Fruit fly (Drosophila melanogaster) whole organism, wandering third instar larva: ENCODE results near the gene SmydA-2.

ENCODE experiments used
- Dfd ChIP-seq: fragments of >200 bp; optimal IDR thresholded peaks from 2 replicates; lab custom pipeline; 2017; ENCODE audit warnings: missing biosample characterization, missing genetic modification characterization
- Hr83 ChIP-seq: fragments of 200-300 bp; sonication (Bioruptor generic); optimal IDR thresholded peaks from 2 replicates; lab custom pipeline; 2016; ENCODE audit warnings: missing biosample characterization, mild to moderate bottlenecking, missing genetic modification characterization, moderate library complexity; ENCODE audit not compliant: poor library complexity, severe bottlenecking
- OdsH ChIP-seq: fragments of 200-800 bp; sonication (Bioruptor generic); optimal IDR thresholded peaks from 2 replicates; lab custom pipeline; 2016; ENCODE audit warnings: missing biosample characterization, mild to moderate bottlenecking, missing genetic modification characterization
- dl ChIP-seq, 2 experiments: fragments of 175-275, 200-275 bp in 1 of 2; fragments of 200-275 bp in 1 of 2; sonication (Bioruptor generic); optimal IDR thresholded peaks; lab custom pipeline; 2018; ENCODE audit warnings: mild to moderate bottlenecking in 2 of 2, missing biosample characterization in 2 of 2, missing genetic modification characterization in 2 of 2, moderate library complexity in 2 of 2; ENCODE audit not compliant: partially characterized antibody in 2 of 2, insufficient read depth in 1 of 2
- jim ChIP-seq: fragments of 175-275, 200-325 bp; sonication (Bioruptor generic); optimal IDR thresholded peaks from 2 replicates; lab custom pipeline; 2016; ENCODE audit warnings: missing biosample characterization, mild to moderate bottlenecking, missing genetic modification characterization
- pan ChIP-seq: fragments of >200 bp; optimal IDR thresholded peaks from 2 replicates; lab custom pipeline; 2017
- usp ChIP-seq: fragments of >200 bp; optimal IDR thresholded peaks from 2 replicates; lab custom pipeline; 2017; ENCODE audit warnings: missing biosample characterization, missing genetic modification characterization

DNA sequence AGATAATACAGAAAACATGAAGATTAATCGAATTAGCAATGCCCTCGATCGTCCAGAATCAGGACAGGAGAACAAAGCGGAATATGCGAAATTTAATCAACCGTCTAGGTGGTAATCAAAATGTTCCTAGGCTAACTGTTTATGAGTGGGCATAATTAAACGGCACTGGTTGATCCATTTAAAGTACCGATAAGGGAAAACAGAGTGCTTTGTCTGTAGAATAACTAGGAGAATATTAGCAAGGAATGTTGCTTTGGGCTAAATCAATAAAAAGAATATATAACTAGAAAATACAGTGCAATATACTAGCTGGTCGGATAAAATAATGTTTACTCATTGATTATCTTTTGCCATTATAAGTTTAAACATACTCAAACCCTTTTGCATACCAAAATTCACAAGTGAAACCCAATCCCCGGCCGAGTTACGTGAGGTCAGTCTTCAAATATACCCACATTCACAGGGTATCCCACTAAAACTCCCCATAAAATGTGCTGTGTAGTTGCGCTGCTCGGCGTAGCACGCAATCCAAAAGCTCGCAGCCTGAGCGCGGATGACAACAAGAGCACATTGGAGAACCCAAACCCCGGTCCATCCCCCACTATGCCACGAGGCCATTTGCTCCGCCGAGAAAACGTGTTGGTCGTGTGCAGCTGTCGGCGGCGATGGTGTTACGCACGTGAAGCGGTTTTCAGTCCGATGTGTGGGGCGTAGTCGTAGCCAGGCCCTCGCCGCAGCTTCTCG lies 6.8 kb downstream of the SmydA-2 start:
- TF ChIP-seq dl (GFP tag; optimal IDR thresholded peaks at IDR 0.05; lab: Kevin White, UChicago; ENCODE audit: insufficient read depth in 1 of 2, partially characterized antibody in 2 of 2) (peak in 1 of 2 experiments; percentile 64), OdsH (GFP tag; lab: Kevin White, UChicago) (peak; percentile 70), pan (peak; percentile 77), usp (no peak), Dfd (GFP tag; lab: Kevin White, UChicago) (no peak), jim (GFP tag; lab: Kevin White, UChicago) (no peak), Hr83 (GFP tag; lab: Kevin White, UChicago) (no peak)
